Worm (Caenorhabditis elegans) whole organism, young adult: ENCODE measurements around the gene his-42.

ENCODE experiments used
- T07F8.4 ChIP-seq: sonication (generic microtip); optimal IDR thresholded peaks from 2 replicates; lab custom pipeline; 2016; ENCODE audit warnings: mild to moderate bottlenecking, missing genetic modification characterization, moderate library complexity, missing compliant biosample characterization
- hrde-1 ChIP-seq: sonication (generic microtip); optimal IDR thresholded peaks from 2 replicates; lab custom pipeline; 2016; ENCODE audit warnings: missing genetic modification characterization, mild to moderate bottlenecking, missing compliant biosample characterization, moderate library complexity, missing genotype, missing genetic modification reagents, borderline replicate concordance

- TF ChIP-seq T07F8.4 (tag; lab: Kevin White, UChicago) (no peak), hrde-1 (no peak)
Measured at ce11 chrII:13859847-13860246, 31.4 kb upstream of the his-42 start.
